Fruit fly (Drosophila melanogaster): ENCODE results near the gene Tk.

The Tk gene

dm6 chr3R:11947079-11947869 is 58.0 kb downstream of the Tk start (continued):
- TF ChIP-seq sob (GFP tag; IDR thresholded peaks at IDR 0.05) (peak; percentile 52; the same call in 1 of the 2 replicates), Sox102F (GFP tag; optimal IDR thresholded peaks at IDR 0.05) (peak; percentile 3), Gug (GFP tag; IDR thresholded peaks at IDR 0.05) (peak; percentile 27; the same call in 1 of the 4 replicates), hkb (optimal IDR thresholded peaks at IDR 0.05) (no peak), hkb (GFP tag; IDR thresholded peaks at IDR 0.05) (0 out of 2 replicates have a peak, but pooled peaks have one; percentile 11), dysf (GFP tag; IDR thresholded peaks at IDR 0.05) (peak; percentile 72), vvl (GFP tag; IDR thresholded peaks at IDR 0.05) (peak; percentile 47; the same call in 1 of the 2 replicates), lilli (GFP tag; optimal IDR thresholded peaks at IDR 0.05) (peak; percentile 32), pan (optimal IDR thresholded peaks at IDR 0.05) (no peak), pan (GFP tag; optimal IDR thresholded peaks at IDR 0.05 in 1 of 2, IDR thresholded peaks at IDR 0.05 in 1 of 2) (peak in 1 of 2 experiments; percentile 44), Mrtf (GFP tag; IDR thresholded peaks at IDR 0.05) (0 out of 3 replicates have a peak, but pooled peaks have one; percentile 33), E2f2 (GFP tag; IDR thresholded peaks at IDR 0.05) (peak; percentile 7; the same call in 1 of the 2 replicates), bcd (GFP tag; optimal IDR thresholded peaks at IDR 0.05) (peak; percentile 22), slbo (GFP tag; IDR thresholded peaks at IDR 0.05) (peak; percentile 59), CG32532 (GFP tag; IDR thresholded peaks at IDR 0.05) (peak; percentile 49), CG11456 (GFP tag; IDR thresholded peaks at IDR 0.05) (0 out of 3 replicates have a peak, but pooled peaks have one; percentile 46), CG3847 (GFP tag; IDR thresholded peaks at IDR 0.05) (no peak), Antp (GFP tag; optimal IDR thresholded peaks at IDR 0.05) (peak; percentile 23), CG9817 (tag; optimal IDR thresholded peaks at IDR 0.05) (peak; percentile 3), tll (GFP tag; optimal IDR thresholded peaks at IDR 0.05) (peak in 1 of 2 experiments; percentile 86), mam (GFP tag; optimal IDR thresholded peaks at IDR 0.05) (peak; percentile 7), bsh (GFP tag; optimal IDR thresholded peaks at IDR 0.05) (peak in 1 of 2 experiments; percentile 19), CG32772 (GFP tag; IDR thresholded peaks at IDR 0.05) (0 out of 2 replicates have a peak, but pooled peaks have one; percentile 13), CG14710 (tag; optimal IDR thresholded peaks at IDR 0.05) (no peak), PHDP (tag; optimal IDR thresholded peaks at IDR 0.05) (peak; percentile 2), E2f1 (GFP tag; IDR thresholded peaks at IDR 0.05) (peak; percentile 42; the same call in 1 of the 2 replicates), CG6791 (GFP tag; IDR thresholded peaks at IDR 0.05; ENCODE audit: partially characterized antibody) (no peak), row (GFP tag; IDR thresholded peaks at IDR 0.05) (peak; percentile 56), dpn (GFP tag; optimal IDR thresholded peaks at IDR 0.05) (peak in 1 of 2 experiments; percentile 29), Oaz (GFP tag; IDR thresholded peaks at IDR 0.05) (no peak; the same call in 1 of the 2 replicates), Rfx (GFP tag; IDR thresholded peaks at IDR 0.05) (peak; percentile 64), CG2678 (tag; optimal IDR thresholded peaks at IDR 0.05) (peak; percentile 32), Dip3 (GFP tag; optimal IDR thresholded peaks at IDR 0.05) (peak; percentile 8), Atf-2 (GFP tag; optimal IDR thresholded peaks at IDR 0.05) (no peak), prd (optimal IDR thresholded peaks at IDR 0.05) (no peak), prd (GFP tag; IDR thresholded peaks at IDR 0.05) (peak; percentile 56; the same call in 2 of the 3 replicates), CG17361 (GFP tag; IDR thresholded peaks at IDR 0.05) (no peak), org-1 (GFP tag; optimal IDR thresholded peaks at IDR 0.05) (peak; percentile 26), CG12769 (tag; optimal IDR thresholded peaks at IDR 0.05) (peak; percentile 18), scrt (GFP tag; optimal IDR thresholded peaks at IDR 0.05) (no peak), eve (GFP tag; optimal IDR thresholded peaks at IDR 0.05) (no peak), lab (GFP tag; optimal IDR thresholded peaks at IDR 0.05) (peak; percentile 26), kni (GFP tag; optimal IDR thresholded peaks at IDR 0.05) (peak; percentile 46), gem (tag; optimal IDR thresholded peaks at IDR 0.05) (peak; percentile 37), unpg (GFP tag; optimal IDR thresholded peaks at IDR 0.05) (peak; percentile 27), CG14667 (GFP tag; IDR thresholded peaks at IDR 0.05) (0 out of 2 replicates have a peak, but pooled peaks have one; percentile 20), Rx (GFP tag; IDR thresholded peaks at IDR 0.05) (0 out of 2 replicates have a peak, but pooled peaks have one; percentile 19), H2.0 (GFP tag; IDR thresholded peaks at IDR 0.05) (0 out of 2 replicates have a peak, but pooled peaks have one; percentile 30), Hsf (GFP tag; optimal IDR thresholded peaks at IDR 0.05) (peak; percentile 6)
